Fruit fly (Drosophila melanogaster) whole organism, embryonic: ENCODE measurements around the gene ssp.

Experiments
- C15 ChIP-seq: fragments of 200-800 bp; sonication (Bioruptor generic); IDR thresholded peaks from 3 replicates; pipeline ENCODE4 v1.3.6; 2022; ENCODE audit warnings: missing biosample characterization, missing genetic modification characterization
- CG10209 ChIP-seq: fragments of 200-800 bp; sonication (Bioruptor generic); optimal IDR thresholded peaks from 3 replicates; lab custom pipeline; 2017; ENCODE audit warnings: missing biosample characterization, mild to moderate bottlenecking, missing genetic modification characterization, missing genetic modification reagents
- CG10654 ChIP-seq: fragments of 200-800 bp; sonication (Bioruptor generic); optimal IDR thresholded peaks from 2 replicates; lab custom pipeline; 2016; ENCODE audit warnings: missing biosample characterization, missing genetic modification characterization
- CG11456 ChIP-seq: fragments of 200-800 bp; sonication (Bioruptor generic); IDR thresholded peaks from 3 replicates; pipeline ENCODE4 v1.3.6; 2022; ENCODE audit warnings: missing biosample characterization, missing genetic modification characterization
- CG11696 ChIP-seq: fragments of 200-800 bp; sonication (Bioruptor generic); IDR thresholded peaks from 2 replicates; pipeline ENCODE4 v1.3.6; 2022; ENCODE audit warnings: missing biosample characterization, missing genetic modification characterization
- CG11723 ChIP-seq: fragments of 200-800 bp; sonication (Bioruptor generic); optimal IDR thresholded peaks from 2 replicates; lab custom pipeline; 2017; ENCODE audit warnings: missing biosample characterization, mild to moderate bottlenecking, missing genetic modification characterization
- CG13123 ChIP-seq: fragments of 200-800 bp; sonication (Bioruptor generic); optimal IDR thresholded peaks from 2 replicates; lab custom pipeline; 2016; ENCODE audit warnings: missing biosample characterization, missing genetic modification characterization
- CG14441 ChIP-seq: fragments of 200-800 bp; sonication (Bioruptor generic); IDR thresholded peaks from 2 replicates; pipeline ENCODE4 v1.3.6; 2022; ENCODE audit warnings: missing biosample characterization, missing genetic modification characterization
- CG17829 ChIP-seq: fragments of 200-800 bp; optimal IDR thresholded peaks from 2 replicates; lab custom pipeline; 2019; ENCODE audit warnings: missing biosample characterization, mild to moderate bottlenecking, missing genetic modification characterization, moderate library complexity
- CG17912 ChIP-seq: fragments of 200-800 bp; sonication (Bioruptor generic); optimal IDR thresholded peaks from 2 replicates; lab custom pipeline; 2018; ENCODE audit warnings: missing biosample characterization, mild to moderate bottlenecking, missing genetic modification characterization
- CG18262 ChIP-seq: fragments of 200-800 bp; optimal IDR thresholded peaks from 3 replicates; lab custom pipeline; 2019; ENCODE audit warnings: missing biosample characterization, mild to moderate bottlenecking, missing genetic modification characterization, moderate library complexity
- CG18476 ChIP-seq: fragments of 200-800 bp; sonication (Bioruptor generic); optimal IDR thresholded peaks from 2 replicates; lab custom pipeline; 2016; ENCODE audit warnings: missing biosample characterization, mild to moderate bottlenecking, missing genetic modification characterization
- CG18764 ChIP-seq: fragments of 200-800 bp; sonication (Bioruptor generic); optimal IDR thresholded peaks from 3 replicates; lab custom pipeline; 2016; ENCODE audit warnings: missing biosample characterization, missing genetic modification characterization
- CG2120 ChIP-seq: fragments of 200-800 bp; sonication (Bioruptor generic); optimal IDR thresholded peaks from 3 replicates; lab custom pipeline; 2016; ENCODE audit warnings: missing biosample characterization, missing genetic modification characterization
- CG31224 ChIP-seq: fragments of 200-800 bp; sonication (Bioruptor generic); IDR thresholded peaks from 2 replicates; pipeline ENCODE4 v1.3.6; 2022; ENCODE audit warnings: missing biosample characterization, missing genetic modification characterization
- CG33213 ChIP-seq: fragments of 200-800 bp; sonication (Bioruptor generic); optimal IDR thresholded peaks from 3 replicates; lab custom pipeline; 2016; ENCODE audit warnings: missing biosample characterization, missing genetic modification characterization
- CG3995 ChIP-seq: fragments of 200-800 bp; sonication (Bioruptor generic); optimal IDR thresholded peaks from 3 replicates; lab custom pipeline; 2016; ENCODE audit warnings: missing biosample characterization, missing genetic modification characterization
- CG4854 ChIP-seq: fragments of 200-800 bp; sonication (Bioruptor generic); optimal IDR thresholded peaks from 2 replicates; lab custom pipeline; 2016; ENCODE audit warnings: missing biosample characterization, missing genetic modification characterization, inconsistent platforms
- CG8359 ChIP-seq: fragments of 200-800 bp; sonication (Bioruptor generic); optimal IDR thresholded peaks from 2 replicates; lab custom pipeline; 2017; ENCODE audit warnings: missing biosample characterization, mild to moderate bottlenecking, missing genetic modification characterization, borderline replicate concordance
- CG8944 ChIP-seq: fragments of 200-800 bp; sonication (Bioruptor generic); optimal IDR thresholded peaks from 3 replicates; lab custom pipeline; 2016; ENCODE audit warnings: missing biosample characterization, missing genetic modification characterization
- Chrac-16 ChIP-seq: fragments of 200-800 bp; sonication (Bioruptor generic); optimal IDR thresholded peaks from 3 replicates; lab custom pipeline; 2016; ENCODE audit warnings: missing biosample characterization, missing genetic modification characterization
- Fer2 ChIP-seq: fragments of 200-800 bp; sonication (Bioruptor generic); optimal IDR thresholded peaks from 2 replicates; lab custom pipeline; 2018; ENCODE audit warnings: missing biosample characterization, mild to moderate bottlenecking, missing genetic modification characterization, moderate library complexity
- Hr51 ChIP-seq, 2 experiments: fragments of 200-800 bp; sonication (Bioruptor generic); optimal IDR thresholded peaks; 2 replicates in 1 of 2; 3 replicates in 1 of 2; lab custom pipeline; 2016 to 2018; ENCODE audit warnings: missing biosample characterization in 2 of 2, missing genetic modification characterization in 2 of 2, mild to moderate bottlenecking in 1 of 2, moderate library complexity in 1 of 2
- Neu2 ChIP-seq: fragments of 200-800 bp; sonication (Bioruptor generic); optimal IDR thresholded peaks from 3 replicates; lab custom pipeline; 2016; ENCODE audit warnings: missing biosample characterization, missing genetic modification characterization, borderline replicate concordance
- Six4 ChIP-seq: fragments of 200-800 bp; sonication (Bioruptor generic); optimal IDR thresholded peaks from 2 replicates; lab custom pipeline; 2016; ENCODE audit warnings: missing biosample characterization, missing genetic modification characterization
- Sry-δ ChIP-seq: fragments of 200-800 bp; sonication (Bioruptor generic); optimal IDR thresholded peaks from 2 replicates; lab custom pipeline; 2016; ENCODE audit warnings: missing biosample characterization, missing genetic modification characterization
- ase ChIP-seq: fragments of 200-800 bp; sonication (Bioruptor generic); IDR thresholded peaks from 3 replicates; pipeline ENCODE4 v1.3.6; 2022; ENCODE audit warnings: missing biosample characterization, missing genetic modification characterization
- az2 ChIP-seq: fragments of 200-800 bp; sonication (Bioruptor generic); optimal IDR thresholded peaks from 3 replicates; lab custom pipeline; 2016; ENCODE audit warnings: missing biosample characterization, missing genetic modification characterization
- cwo ChIP-seq: fragments of 200-800 bp; sonication (Bioruptor generic); optimal IDR thresholded peaks from 3 replicates; lab custom pipeline; 2017; ENCODE audit warnings: missing biosample characterization, missing genetic modification characterization, mild to moderate bottlenecking, moderate library complexity, missing genetic modification reagents
- da ChIP-seq: fragments of 200-800 bp; sonication (Bioruptor generic); optimal IDR thresholded peaks from 2 replicates; lab custom pipeline; 2016; ENCODE audit warnings: missing biosample characterization, missing genetic modification characterization
- dm ChIP-seq: fragments of 200-800 bp; sonication (Bioruptor generic); optimal IDR thresholded peaks from 3 replicates; lab custom pipeline; 2016; ENCODE audit warnings: missing biosample characterization, missing genetic modification characterization
- eyg ChIP-seq: fragments of 200-800 bp; sonication (Bioruptor generic); optimal IDR thresholded peaks from 3 replicates; lab custom pipeline; 2016; ENCODE audit warnings: missing biosample characterization, missing genetic modification characterization
- fd64A ChIP-seq: fragments of 200-800 bp; sonication (Bioruptor generic); optimal IDR thresholded peaks from 3 replicates; lab custom pipeline; 2018; ENCODE audit warnings: missing biosample characterization, mild to moderate bottlenecking, missing genetic modification characterization
- fu2 ChIP-seq: fragments of 200-800 bp; sonication (Bioruptor generic); optimal IDR thresholded peaks from 2 replicates; lab custom pipeline; 2016; ENCODE audit warnings: missing biosample characterization, missing genetic modification characterization
- gem ChIP-seq: fragments of 200-800 bp; sonication (Bioruptor generic); optimal IDR thresholded peaks from 2 replicates; lab custom pipeline; 2019; ENCODE audit warnings: missing biosample characterization, mild to moderate bottlenecking, missing genetic modification characterization, moderate library complexity
- gro ChIP-seq: fragments of 200-800 bp; sonication (Bioruptor generic); optimal IDR thresholded peaks from 2 replicates; lab custom pipeline; 2016; ENCODE audit warnings: missing biosample characterization, missing genetic modification characterization
- hkb ChIP-seq, 2 experiments: fragments of 200-800 bp in 1 of 2; fragments of >200 bp in 1 of 2; sonication (Bioruptor generic) in 1 of 2; IDR thresholded peaks in 1 of 2; optimal IDR thresholded peaks in 1 of 2; 2 replicates each; pipeline versions ENCODE4 v1.3.6 to Lab custom; 2017 to 2022; ENCODE audit warnings: missing biosample characterization in 1 of 2, missing genetic modification characterization in 1 of 2
- insv ChIP-seq, 2 experiments: fragments of 200-800 bp; sonication (Bioruptor generic); optimal IDR thresholded peaks; 3 replicates each; lab custom pipeline; 2016 to 2018; ENCODE audit warnings: missing biosample characterization in 2 of 2, missing genetic modification characterization in 2 of 2
- kay ChIP-seq: fragments of 200-800 bp; sonication (Bioruptor generic); optimal IDR thresholded peaks from 2 replicates; lab custom pipeline; 2016; ENCODE audit warnings: missing biosample characterization, missing genetic modification characterization
- mam ChIP-seq: fragments of 200-800 bp; sonication (Bioruptor generic); optimal IDR thresholded peaks from 3 replicates; lab custom pipeline; 2016; ENCODE audit warnings: missing biosample characterization, missing genetic modification characterization
- pzg ChIP-seq: fragments of 200-800 bp; sonication (Bioruptor generic); optimal IDR thresholded peaks from 3 replicates; lab custom pipeline; 2018; ENCODE audit warnings: missing biosample characterization, mild to moderate bottlenecking, missing genetic modification characterization, moderate library complexity
- ranshi ChIP-seq: fragments of 200-800 bp; sonication (Bioruptor generic); IDR thresholded peaks from 2 replicates; pipeline ENCODE4 v1.3.6; 2022; ENCODE audit warnings: missing biosample characterization, missing genetic modification characterization
- scrt ChIP-seq: fragments of 200-800 bp; sonication (Bioruptor generic); optimal IDR thresholded peaks from 2 replicates; lab custom pipeline; 2018; ENCODE audit warnings: missing biosample characterization, mild to moderate bottlenecking, missing genetic modification characterization, moderate library complexity
- sens ChIP-seq: fragments of 200-800 bp; sonication (Bioruptor generic); peaks from one replicate; lab custom pipeline; 2016; ENCODE audit warnings: missing biosample characterization, missing genetic modification characterization
- sens-2 ChIP-seq: fragments of 200-800 bp; sonication (Bioruptor generic); IDR thresholded peaks from 2 replicates; pipeline ENCODE4 v1.3.6; 2022; ENCODE audit warnings: missing biosample characterization, missing genetic modification characterization
- sima ChIP-seq: fragments of 200-800 bp; sonication (Bioruptor generic); optimal IDR thresholded peaks from 2 replicates; lab custom pipeline; 2016; ENCODE audit warnings: missing biosample characterization, missing genetic modification characterization
- so ChIP-seq: fragments of 200-800 bp; sonication (Bioruptor generic); IDR thresholded peaks from 3 replicates; pipeline ENCODE4 v1.3.6; 2022; ENCODE audit warnings: missing biosample characterization, missing genetic modification characterization
- sug ChIP-seq: fragments of 200-800 bp; optimal IDR thresholded peaks from 2 replicates; lab custom pipeline; 2019; ENCODE audit warnings: missing biosample characterization, mild to moderate bottlenecking, missing genetic modification characterization, moderate library complexity
- tin ChIP-seq: fragments of 200-800 bp; sonication (Bioruptor generic); optimal IDR thresholded peaks from 3 replicates; lab custom pipeline; 2016; ENCODE audit warnings: missing biosample characterization, missing genetic modification characterization
- tna ChIP-seq: fragments of 200-800 bp; sonication (Bioruptor generic); IDR thresholded peaks from 2 replicates; pipeline ENCODE4 v1.3.6; 2022; ENCODE audit warnings: missing biosample characterization, missing genetic modification characterization; ENCODE audit not compliant: partially characterized antibody
- zfh1 ChIP-seq: fragments of 200-800 bp; sonication (Bioruptor generic); IDR thresholded peaks from 3 replicates; pipeline ENCODE4 v1.3.6; 2022; ENCODE audit warnings: missing biosample characterization, missing genetic modification characterization

Gene ssp

DNA sequence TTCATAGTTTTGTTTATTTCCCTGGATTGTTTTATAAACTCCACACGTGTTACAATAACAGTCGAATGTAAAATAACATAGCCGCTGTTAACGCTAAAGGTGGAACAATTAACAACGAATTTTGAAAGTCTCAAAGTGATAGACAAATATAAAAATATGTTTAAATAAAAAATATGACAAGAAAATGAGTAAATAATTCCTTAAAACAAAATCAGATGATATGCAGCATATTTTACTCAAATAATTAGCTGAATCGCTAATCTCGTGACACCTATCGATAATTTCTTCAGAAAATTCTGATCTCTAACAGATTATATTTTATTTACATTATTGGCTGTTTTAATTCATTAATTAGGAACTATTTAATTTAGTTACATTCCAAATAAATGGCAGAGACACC is 18.6 kb downstream of the ssp start, which contains the start of the genes CG5645 and Atg12 (continued):
- TF ChIP-seq zfh1: peak; percentile 66; the same call in 2 of the 3 replicates
- no peak for TF ChIP-seq Fer2 (tag; lab: Kevin White, UChicago)
- peak; percentile 81 for TF ChIP-seq CG3995 (GFP tag; lab: Kevin White, UChicago)
- peak; percentile 51; the same call in 1 of the 2 replicates for TF ChIP-seq CG14441
- TF ChIP-seq Hr51 (GFP tag; optimal IDR thresholded peaks at IDR 0.05; lab: Kevin White, UChicago): peak in 1 of 2 experiments; percentile 39
- no peak for TF ChIP-seq fu2 (GFP tag; lab: Kevin White, UChicago)
- TF ChIP-seq sens-2: no peak
- TF ChIP-seq CG18262: peak; percentile 63
- TF ChIP-seq CG17912: no peak
- no peak for TF ChIP-seq hkb (optimal IDR thresholded peaks at IDR 0.05; lab: Kevin White, UChicago)
- peak; percentile 61; the same call in 1 of the 2 replicates for TF ChIP-seq hkb (GFP tag; IDR thresholded peaks at IDR 0.05; lab: Robert Waterston, UW)
- no peak for TF ChIP-seq scrt (GFP tag; lab: Kevin White, UChicago)
- no peak for TF ChIP-seq eyg (GFP tag; lab: Kevin White, UChicago)
- no peak for TF ChIP-seq CG11723 (GFP tag; lab: Kevin White, UChicago)
- TF ChIP-seq CG13123 (GFP tag; lab: Kevin White, UChicago): no peak
- peak; percentile 65 for TF ChIP-seq kay (GFP tag; lab: Kevin White, UChicago)
- TF ChIP-seq CG33213 (GFP tag; lab: Kevin White, UChicago): no peak
- peak; percentile 67; the same call in 1 of the 2 replicates for TF ChIP-seq tna (GFP tag; lab: Robert Waterston, UW)
- peak; percentile 65 for TF ChIP-seq CG2120
- TF ChIP-seq CG10654 (GFP tag; lab: Kevin White, UChicago): peak; percentile 41
- no peak for TF ChIP-seq ranshi (GFP tag; lab: Robert Waterston, UW)
- TF ChIP-seq CG10209: no peak
- peak; percentile 40 for TF ChIP-seq pzg (GFP tag; lab: Kevin White, UChicago)
- no peak for TF ChIP-seq fd64A
- peak; percentile 78 for TF ChIP-seq sens (GFP tag; lab: Kevin White, UChicago)
- TF ChIP-seq insv (GFP tag; optimal IDR thresholded peaks at IDR 0.05; lab: Kevin White, UChicago): no peak
- peak; percentile 66 for TF ChIP-seq cwo (GFP tag; lab: Kevin White, UChicago)
- TF ChIP-seq CG31224 (GFP tag; lab: Robert Waterston, UW): no peak
- no peak for TF ChIP-seq gro
- TF ChIP-seq CG18476 (GFP tag; lab: Kevin White, UChicago): peak; percentile 61
- peak; percentile 47; the same call in 2 of the 3 replicates for TF ChIP-seq ase (GFP tag; lab: Robert Waterston, UW)
- TF ChIP-seq CG18764: peak; percentile 58
- peak; percentile 45 for TF ChIP-seq Chrac-16 (GFP tag; lab: Kevin White, UChicago)
- TF ChIP-seq Six4: peak; percentile 68
- TF ChIP-seq CG11696 (GFP tag; lab: Robert Waterston, UW): no peak
- TF ChIP-seq da (GFP tag; lab: Kevin White, UChicago): no peak
- TF ChIP-seq CG4854 (GFP tag; lab: Kevin White, UChicago): peak; percentile 41
- peak; percentile 85 for TF ChIP-seq CG17829 (tag; lab: Kevin White, UChicago)
- peak; percentile 64 for TF ChIP-seq sug (tag; lab: Kevin White, UChicago)
- TF ChIP-seq gem (tag; lab: Kevin White, UChicago): peak; percentile 84
- TF ChIP-seq sima: no peak
- TF ChIP-seq dm: no peak
- no peak for TF ChIP-seq Neu2 (GFP tag; lab: Kevin White, UChicago)
- peak; percentile 79 for TF ChIP-seq tin (GFP tag; lab: Kevin White, UChicago)
- TF ChIP-seq CG8944: no peak
- no peak for TF ChIP-seq so (GFP tag; lab: Robert Waterston, UW)
- TF ChIP-seq mam (GFP tag; lab: Kevin White, UChicago): no peak
- TF ChIP-seq az2: peak; percentile 49
- TF ChIP-seq Sry-δ (GFP tag; lab: Kevin White, UChicago): peak; percentile 85
- TF ChIP-seq C15 (GFP tag; lab: Robert Waterston, UW): no peak
- no peak for TF ChIP-seq CG8359 (GFP tag; lab: Kevin White, UChicago)
- TF ChIP-seq CG11456 (GFP tag; lab: Robert Waterston, UW): no peak
